Worm (Caenorhabditis elegans) whole organism, mixed stage, embryonic: Measurements from ENCODE around the gene arrd-14.

Experiments used
- blmp-1 ChIP-seq: fragments of 150-350 bp; optimal IDR thresholded peaks from 2 replicates; lab custom pipeline; 2014; ENCODE audit warnings: missing biosample characterization, missing genetic modification characterization
- cnd-1 ChIP-seq: fragments of 200-800 bp; sonication (Bioruptor generic); optimal IDR thresholded peaks from 2 replicates; lab custom pipeline; 2018; ENCODE audit warnings: mild to moderate bottlenecking, missing genetic modification characterization, missing compliant biosample characterization
- mep-1 ChIP-seq: fragments of 150-350 bp; optimal IDR thresholded peaks from 2 replicates; lab custom pipeline; 2017; ENCODE audit warnings: missing biosample characterization, missing genetic modification reagents, missing genetic modification characterization, inconsistent platforms
- pha-4 ChIP-seq: fragments of 150-350 bp; optimal IDR thresholded peaks from 2 replicates; lab custom pipeline; 2018; ENCODE audit warnings: missing biosample characterization, missing genetic modification reagents, missing genetic modification characterization

ce11 chrII:13732146-13732545 lies 20.0 kb upstream of the arrd-14 start:
- TF ChIP-seq cnd-1 (tag; lab: Kevin White, UChicago), result no peak
- TF ChIP-seq blmp-1, result no peak
- no peak for TF ChIP-seq mep-1
- TF ChIP-seq pha-4 (tag; lab: Kevin White, UChicago), result no peak
